Worm (Caenorhabditis elegans) whole organism, L2 larva: ENCODE data around the gene T16G12.1.

ENCODE experiments used
- C34F6.9 ChIP-seq: fragments of 150-350 bp; optimal IDR thresholded peaks from 2 replicates; lab custom pipeline; 2014; ENCODE audit warnings: missing biosample characterization, missing genetic modification characterization
- R02D3.7 ChIP-seq: fragments of 150-350 bp; optimal IDR thresholded peaks from 2 replicates; lab custom pipeline; 2014; ENCODE audit warnings: missing biosample characterization, missing genetic modification characterization
- ZK546.5 ChIP-seq: sonication (generic microtip); optimal IDR thresholded peaks from 2 replicates; lab custom pipeline; 2017; ENCODE audit warnings: missing biosample characterization, missing genetic modification characterization
- aly-2 ChIP-seq: fragments of 150-350 bp; optimal IDR thresholded peaks from 2 replicates; lab custom pipeline; 2014; ENCODE audit warnings: missing biosample characterization, missing genetic modification characterization
- ama-1 ChIP-seq: fragments of 150-350 bp; optimal IDR thresholded peaks from 2 replicates; lab custom pipeline; 2018; ENCODE audit warnings: inconsistent platforms
- ceh-82 ChIP-seq: fragments of 150-350 bp; optimal IDR thresholded peaks from 2 replicates; lab custom pipeline; 2014; ENCODE audit warnings: missing biosample characterization, missing genetic modification characterization
- crh-2 ChIP-seq: sonication (generic microtip); optimal IDR thresholded peaks from 2 replicates; lab custom pipeline; 2017; ENCODE audit warnings: missing biosample characterization, missing genetic modification characterization
- dmd-4 ChIP-seq: sonication (generic microtip); optimal IDR thresholded peaks from 2 replicates; lab custom pipeline; 2017; ENCODE audit warnings: missing biosample characterization, missing genetic modification characterization
- egl-27 ChIP-seq: sonication (generic microtip); optimal IDR thresholded peaks from 3 replicates; lab custom pipeline; 2017; ENCODE audit warnings: missing biosample characterization, missing genetic modification reagents, missing genetic modification characterization
- elt-1 ChIP-seq: fragments of 150-350 bp; optimal IDR thresholded peaks from 2 replicates; lab custom pipeline; 2014; ENCODE audit warnings: missing biosample characterization, missing genetic modification characterization
- fos-1 ChIP-seq: fragments of 150-350 bp; optimal IDR thresholded peaks from 2 replicates; lab custom pipeline; 2014; ENCODE audit warnings: missing biosample characterization, missing genetic modification characterization
- gmeb-1 ChIP-seq: fragments of 150-350 bp; optimal IDR thresholded peaks from 2 replicates; lab custom pipeline; 2014; ENCODE audit warnings: missing biosample characterization, missing genetic modification characterization
- lin-11 ChIP-seq: fragments of 150-350 bp; sonication (generic microtip); optimal IDR thresholded peaks from 2 replicates; lab custom pipeline; 2014; ENCODE audit warnings: missing biosample characterization, missing genetic modification characterization, inconsistent platforms, mixed read lengths
- lin-13 ChIP-seq: fragments of 150-350 bp; optimal IDR thresholded peaks from 2 replicates; lab custom pipeline; 2014; ENCODE audit warnings: missing biosample characterization, missing genetic modification reagents, missing genetic modification characterization
- lsy-2 ChIP-seq, 2 experiments: fragments of 150-350 bp in 1 of 2; sonication (generic microtip) in 1 of 2; optimal IDR thresholded peaks; 2 replicates each; lab custom pipeline; 2014 to 2017; ENCODE audit warnings: missing biosample characterization in 2 of 2, missing genetic modification characterization in 2 of 2
- mbf-1 ChIP-seq: sonication (generic microtip); optimal IDR thresholded peaks from 2 replicates; lab custom pipeline; 2017; ENCODE audit warnings: missing biosample characterization, missing genetic modification characterization
- mdl-1 ChIP-seq, 2 experiments: fragments of 150-350 bp in 1 of 2; sonication (generic microtip) in 1 of 2; optimal IDR thresholded peaks; 2 replicates each; lab custom pipeline; 2017; ENCODE audit warnings: missing biosample characterization in 2 of 2, missing genetic modification characterization in 2 of 2
- nhr-11 ChIP-seq: fragments of 150-350 bp; optimal IDR thresholded peaks from 2 replicates; lab custom pipeline; 2014; ENCODE audit warnings: missing biosample characterization, missing genetic modification characterization
- nhr-129 ChIP-seq: fragments of 150-350 bp; optimal IDR thresholded peaks from 2 replicates; lab custom pipeline; 2014; ENCODE audit warnings: missing biosample characterization, missing genetic modification characterization
- nhr-237 ChIP-seq: fragments of 150-350 bp; optimal IDR thresholded peaks from 2 replicates; lab custom pipeline; 2014; ENCODE audit warnings: missing biosample characterization, missing genetic modification characterization
- nhr-6 ChIP-seq: fragments of 150-350 bp; optimal IDR thresholded peaks from 2 replicates; lab custom pipeline; 2014; ENCODE audit warnings: missing biosample characterization, missing genetic modification characterization
- nhr-77 ChIP-seq: fragments of 150-350 bp; optimal IDR thresholded peaks from 2 replicates; lab custom pipeline; 2014; ENCODE audit warnings: missing biosample characterization, missing genetic modification characterization
- peb-1 ChIP-seq: fragments of 150-350 bp; optimal IDR thresholded peaks from 2 replicates; lab custom pipeline; 2014; ENCODE audit warnings: missing biosample characterization, missing genetic modification characterization
- sem-4 ChIP-seq: fragments of 150-350 bp; optimal IDR thresholded peaks from 2 replicates; lab custom pipeline; 2014; ENCODE audit warnings: missing biosample characterization, missing genetic modification reagents, missing genetic modification characterization
- skn-1 ChIP-seq: sonication (generic microtip); optimal IDR thresholded peaks from 2 replicates; lab custom pipeline; 2017; ENCODE audit warnings: missing biosample characterization, missing genetic modification characterization
- unc-55 ChIP-seq: fragments of 150-350 bp; sonication (generic microtip); optimal IDR thresholded peaks from 3 replicates; lab custom pipeline; 2014; ENCODE audit warnings: missing biosample characterization, missing genetic modification reagents, missing genetic modification characterization
- unc-62 ChIP-seq: fragments of 150-350 bp; optimal IDR thresholded peaks from 2 replicates; lab custom pipeline; 2014; ENCODE audit warnings: missing biosample characterization, missing genetic modification reagents, missing genetic modification characterization
- zag-1 ChIP-seq: fragments of 150-350 bp; optimal IDR thresholded peaks from 2 replicates; lab custom pipeline; 2014; ENCODE audit warnings: missing biosample characterization, missing genetic modification characterization
- ztf-4 ChIP-seq: fragments of 150-350 bp; optimal IDR thresholded peaks from 2 replicates; lab custom pipeline; 2014; ENCODE audit warnings: missing biosample characterization, missing genetic modification characterization

T16G12.1 gene

ce11 chrIII:10033213-10033612 is 16.4 kb downstream of the T16G12.1 start, which contains the start of gene M04D8.5:
Gene M04D8.5, minus strand, starts transcription at chrIII:10033313.
- TF ChIP-seq ceh-82 (tag; lab: Kevin White, UChicago) (no peak), gmeb-1 (tag; lab: Kevin White, UChicago) (no peak), nhr-77 (tag; lab: Kevin White, UChicago) (no peak), nhr-237 (tag; lab: Kevin White, UChicago) (no peak), zag-1 (tag; lab: Kevin White, UChicago) (no peak)

- TF ChIP-seq C34F6.9 (no peak), ama-1 (no peak), skn-1 (tag; lab: Kevin White, UChicago) (no peak), nhr-6 (tag; lab: Kevin White, UChicago) (no peak), mdl-1 (tag; optimal IDR thresholded peaks at IDR 0.05; lab: Kevin White, UChicago) (no peak)
These were observed 19.1 kb downstream of the T16G12.1 start, which contains the start of gene M04D8.4 for ce11 chrIII:10030549-10030948. Gene M04D8.4, minus strand, starts transcription at chrIII:10030649.

ce11 chrIII:10027947-10028346 is 21.7 kb downstream of the T16G12.1 start, which contains the start of gene ins-23:
Gene ins-23, plus strand, starts transcription at chrIII:10028247.
- TF ChIP-seq unc-55 (GFP tag; lab: Kevin White, UChicago), result no peak

ce11 chrIII:10025989-10026388 is 23.7 kb downstream of the T16G12.1 start, which contains the start of gene ins-22:
Gene ins-22, plus strand, starts transcription at chrIII:10026289.
- no peak for TF ChIP-seq unc-55 (GFP tag; lab: Kevin White, UChicago)

- no peak for TF ChIP-seq elt-1
- TF ChIP-seq unc-62 (GFP tag; lab: Kevin White, UChicago), result no peak
- TF ChIP-seq C34F6.9, result no peak
- TF ChIP-seq crh-2 (tag; lab: Kevin White, UChicago), result no peak
- no peak for TF ChIP-seq mbf-1 (tag; lab: Kevin White, UChicago)
- TF ChIP-seq nhr-237 (tag; lab: Kevin White, UChicago), result no peak
- TF ChIP-seq R02D3.7 (tag; lab: Kevin White, UChicago), result no peak
- no peak for TF ChIP-seq peb-1
- no peak for TF ChIP-seq fos-1
- no peak for TF ChIP-seq dmd-4
- TF ChIP-seq ztf-4 (tag; lab: Kevin White, UChicago), result no peak
- TF ChIP-seq nhr-6 (tag; lab: Kevin White, UChicago), result no peak
These were observed 26.2 kb downstream of the T16G12.1 start, which contains the start of gene ins-21 for ce11 chrIII:10023452-10023851. Gene ins-21, plus strand, starts transcription at chrIII:10023752.

- TF ChIP-seq lin-11 (tag; lab: Kevin White, UChicago) (no peak), aly-2 (tag; lab: Kevin White, UChicago) (no peak), ZK546.5 (tag; lab: Kevin White, UChicago) (no peak), crh-2 (tag; lab: Kevin White, UChicago) (no peak), ceh-82 (tag; lab: Kevin White, UChicago) (no peak), egl-27 (tag; lab: Kevin White, UChicago) (no peak)
These were observed 31.6 kb downstream of the T16G12.1 start for ce11 chrIII:10018007-10018406.

- peak; percentile 33 for TF ChIP-seq lin-13
- peak; percentile 37 for TF ChIP-seq nhr-6 (tag; lab: Kevin White, UChicago)
- peak in 1 of 2 experiments; percentile 62 for TF ChIP-seq lsy-2 (tag; optimal IDR thresholded peaks at IDR 0.05; lab: Kevin White, UChicago)
- no peak for TF ChIP-seq nhr-11 (tag; lab: Kevin White, UChicago)
- peak; percentile 42 for TF ChIP-seq zag-1 (tag; lab: Kevin White, UChicago)
- TF ChIP-seq lin-11 (tag; lab: Kevin White, UChicago), result peak; percentile 44
- TF ChIP-seq dmd-4, result no peak
- peak; percentile 9 for TF ChIP-seq fos-1
- TF ChIP-seq C34F6.9, result peak; percentile 79
- no peak for TF ChIP-seq nhr-237 (tag; lab: Kevin White, UChicago)
- TF ChIP-seq unc-55 (GFP tag; lab: Kevin White, UChicago), result peak; percentile 89
- TF ChIP-seq sem-4 (tag; lab: Kevin White, UChicago), result peak; percentile 2
- TF ChIP-seq crh-2 (tag; lab: Kevin White, UChicago), result peak; percentile 77
- TF ChIP-seq mdl-1 (tag; optimal IDR thresholded peaks at IDR 0.05; lab: Kevin White, UChicago), result peak in 1 of 2 experiments; percentile 76
- peak; percentile 69 for TF ChIP-seq nhr-129 (tag; lab: Kevin White, UChicago)
These were observed 33.1 kb downstream of the T16G12.1 start, which contains the start of gene rgs-1 for ce11 chrIII:10016413-10017051. Gene rgs-1, minus strand, starts transcription at chrIII:10016558.
